Worm (Caenorhabditis elegans) whole organism, mixed stage, embryonic: ENCODE measurements around the gene bca-1.

Experiments used
- M03D4.4 ChIP-seq: sonication (generic microtip); optimal IDR thresholded peaks from 2 replicates; lab custom pipeline; 2017; ENCODE audit warnings: mild to moderate bottlenecking, missing genetic modification characterization, missing compliant biosample characterization
- bed-3 ChIP-seq: fragments of 200-800 bp; sonication (Bioruptor generic); optimal IDR thresholded peaks from 3 replicates; lab custom pipeline; 2018; ENCODE audit warnings: mild to moderate bottlenecking, missing genetic modification characterization, moderate library complexity, missing compliant biosample characterization
- blmp-1 ChIP-seq: fragments of 150-350 bp; optimal IDR thresholded peaks from 2 replicates; lab custom pipeline; 2014; ENCODE audit warnings: missing biosample characterization, missing genetic modification characterization
- ceh-39 ChIP-seq: fragments of 150-350 bp; optimal IDR thresholded peaks from 2 replicates; lab custom pipeline; 2014; ENCODE audit warnings: missing biosample characterization, missing genetic modification characterization
- ceh-83 ChIP-seq: fragments of 200-800 bp; sonication (Bioruptor generic); optimal IDR thresholded peaks from 2 replicates; lab custom pipeline; 2018; ENCODE audit warnings: mild to moderate bottlenecking, missing genetic modification characterization, missing compliant biosample characterization
- ces-1 ChIP-seq: fragments of 150-350 bp; optimal IDR thresholded peaks from 2 replicates; lab custom pipeline; 2014; ENCODE audit warnings: missing biosample characterization, missing genetic modification reagents, missing genetic modification characterization
- cnd-1 ChIP-seq: fragments of 200-800 bp; sonication (Bioruptor generic); optimal IDR thresholded peaks from 2 replicates; lab custom pipeline; 2018; ENCODE audit warnings: mild to moderate bottlenecking, missing genetic modification characterization, missing compliant biosample characterization
- drap-1 ChIP-seq: fragments of 200-800 bp; sonication (Bioruptor generic); optimal IDR thresholded peaks from 3 replicates; lab custom pipeline; 2018; ENCODE audit warnings: mild to moderate bottlenecking, missing genetic modification characterization, missing compliant biosample characterization
- elt-1 ChIP-seq: sonication (generic microtip); optimal IDR thresholded peaks from 2 replicates; lab custom pipeline; 2017; ENCODE audit warnings: missing genetic modification characterization, mild to moderate bottlenecking, missing compliant biosample characterization, antibody characterized with exemption, moderate library complexity, borderline replicate concordance; ENCODE audit not compliant: insufficient read depth
- elt-3 ChIP-seq: fragments of 150-350 bp; optimal IDR thresholded peaks from 2 replicates; lab custom pipeline; 2014; ENCODE audit warnings: missing biosample characterization, missing genetic modification characterization
- flh-1 ChIP-seq: fragments of 200-800 bp; sonication (Bioruptor generic); optimal IDR thresholded peaks from 2 replicates; lab custom pipeline; 2018; ENCODE audit warnings: mild to moderate bottlenecking, missing genetic modification characterization, moderate library complexity, missing compliant biosample characterization
- hlh-1 ChIP-seq: fragments of 150-350 bp; optimal IDR thresholded peaks from 2 replicates; lab custom pipeline; 2014; ENCODE audit warnings: missing biosample characterization, missing genetic modification reagents, missing genetic modification characterization
- lin-13 ChIP-seq: fragments of 150-350 bp; optimal IDR thresholded peaks from 2 replicates; lab custom pipeline; 2014; ENCODE audit warnings: missing biosample characterization, missing genetic modification characterization
- lsy-2 ChIP-seq: fragments of 150-350 bp; optimal IDR thresholded peaks from 2 replicates; lab custom pipeline; 2014; ENCODE audit warnings: missing biosample characterization, missing genetic modification characterization
- mab-5 ChIP-seq: fragments of 150-350 bp; optimal IDR thresholded peaks from 2 replicates; lab custom pipeline; 2014; ENCODE audit warnings: missing biosample characterization, missing genetic modification characterization
- mep-1 ChIP-seq: fragments of 150-350 bp; optimal IDR thresholded peaks from 2 replicates; lab custom pipeline; 2017; ENCODE audit warnings: missing biosample characterization, missing genetic modification reagents, missing genetic modification characterization, inconsistent platforms
- mls-2 ChIP-seq: sonication (generic microtip); optimal IDR thresholded peaks from 2 replicates; lab custom pipeline; 2016; ENCODE audit warnings: mild to moderate bottlenecking, missing genetic modification characterization, moderate library complexity, missing compliant biosample characterization
- nhr-12 ChIP-seq: fragments of 150-350 bp; optimal IDR thresholded peaks from 2 replicates; lab custom pipeline; 2014; ENCODE audit warnings: missing biosample characterization, missing genetic modification characterization
- nhr-2 ChIP-seq: fragments of 150-350 bp; optimal IDR thresholded peaks from 2 replicates; lab custom pipeline; 2014; ENCODE audit warnings: missing biosample characterization, missing genetic modification characterization
- nhr-237 ChIP-seq: fragments of 150-350 bp; optimal IDR thresholded peaks from 2 replicates; lab custom pipeline; 2014; ENCODE audit warnings: missing biosample characterization, missing genetic modification characterization
- nhr-28 ChIP-seq: fragments of 150-350 bp; optimal IDR thresholded peaks from 2 replicates; lab custom pipeline; 2014; ENCODE audit warnings: missing biosample characterization, missing genetic modification characterization
- nhr-76 ChIP-seq: sonication (generic microtip); optimal IDR thresholded peaks from 2 replicates; lab custom pipeline; 2017; ENCODE audit warnings: missing biosample characterization, missing genetic modification characterization
- pha-4 ChIP-seq: fragments of 150-350 bp; optimal IDR thresholded peaks from 2 replicates; lab custom pipeline; 2018; ENCODE audit warnings: missing biosample characterization, missing genetic modification reagents, missing genetic modification characterization
- sem-2 ChIP-seq: fragments of 200-800 bp; sonication (Bioruptor generic); optimal IDR thresholded peaks from 2 replicates; lab custom pipeline; 2018; ENCODE audit warnings: mild to moderate bottlenecking, missing genetic modification characterization, missing compliant biosample characterization
- sptf-1 ChIP-seq: sonication (generic microtip); optimal IDR thresholded peaks from 2 replicates; lab custom pipeline; 2017; ENCODE audit warnings: mild to moderate bottlenecking, missing genetic modification characterization, moderate library complexity, missing compliant biosample characterization
- tbx-8 ChIP-seq: fragments of 200-800 bp; sonication (Bioruptor generic); optimal IDR thresholded peaks from 2 replicates; lab custom pipeline; 2018; ENCODE audit warnings: mild to moderate bottlenecking, missing genetic modification characterization, moderate library complexity, missing compliant biosample characterization
- unc-120 ChIP-seq: sonication (generic microtip); optimal IDR thresholded peaks from 2 replicates; lab custom pipeline; 2017; ENCODE audit warnings: missing genetic modification characterization, missing compliant biosample characterization; ENCODE audit not compliant: poor library complexity, severe bottlenecking
- unc-62 ChIP-seq: fragments of 150-350 bp; optimal IDR thresholded peaks from 2 replicates; lab custom pipeline; 2014; ENCODE audit warnings: missing biosample characterization, missing genetic modification reagents, missing genetic modification characterization
- ztf-11 ChIP-seq: fragments of 150-350 bp; optimal IDR thresholded peaks from 2 replicates; lab custom pipeline; 2014; ENCODE audit warnings: missing biosample characterization, missing genetic modification characterization

The bca-1 gene

DNA sequence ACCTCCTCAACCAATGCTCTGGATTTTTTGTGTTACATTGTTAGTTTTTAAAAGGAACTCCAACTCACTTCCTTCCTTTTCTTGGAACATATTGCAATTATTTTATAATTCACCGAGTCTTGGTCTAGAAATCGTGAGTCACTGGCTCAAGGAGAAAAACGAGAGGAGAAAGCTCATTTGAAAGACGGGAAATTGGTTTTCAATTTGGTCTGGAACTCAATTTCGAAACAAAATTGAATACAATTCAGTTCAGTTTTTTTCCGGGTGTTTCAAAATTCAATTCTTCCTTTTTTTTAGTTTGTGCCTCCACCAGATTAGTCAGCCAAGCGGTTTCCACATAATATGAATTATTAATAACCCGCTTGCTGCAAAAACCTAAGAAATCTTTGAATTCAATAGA lies 43.3 kb upstream of the bca-1 start:
- TF ChIP-seq ces-1 (GFP tag; lab: Kevin White, UChicago) (peak; percentile 57), cnd-1 (tag; lab: Kevin White, UChicago) (no peak), tbx-8 (no peak), sem-2 (GFP tag; lab: Kevin White, UChicago) (no peak), lsy-2 (no peak)
- TF ChIP-seq, all 35 proteins: peak for 1

ce11 chrX:6247013-6247412 lies 42.5 kb upstream of the bca-1 start:
- TF ChIP-seq sptf-1 (tag; lab: Kevin White, UChicago): no peak
- no peak for TF ChIP-seq lsy-2
- TF ChIP-seq nhr-12 (tag; lab: Kevin White, UChicago): no peak
- TF ChIP-seq elt-1 (tag; lab: Kevin White, UChicago): no peak
- TF ChIP-seq elt-3 (tag; lab: Kevin White, UChicago): no peak
- no peak for TF ChIP-seq ceh-83 (GFP tag; lab: Kevin White, UChicago)
- TF ChIP-seq drap-1 (GFP tag; lab: Kevin White, UChicago): no peak
- no peak for TF ChIP-seq lin-13 (tag; lab: Kevin White, UChicago)
- TF ChIP-seq mls-2 (tag; lab: Kevin White, UChicago): no peak
- TF ChIP-seq mab-5 (tag; lab: Kevin White, UChicago): no peak
- no peak for TF ChIP-seq M03D4.4 (tag; lab: Kevin White, UChicago)
- no peak for TF ChIP-seq cnd-1 (tag; lab: Kevin White, UChicago)
- TF ChIP-seq ceh-39: no peak
- TF ChIP-seq mep-1 (tag; lab: Kevin White, UChicago): no peak
- TF ChIP-seq pha-4: no peak
- no peak for TF ChIP-seq nhr-28 (tag; lab: Kevin White, UChicago)
- TF ChIP-seq nhr-76: no peak
- TF ChIP-seq, all 35 proteins: peak for 0

ce11 chrX:6245499-6245898 lies 41.0 kb upstream of the bca-1 start:
- TF ChIP-seq unc-120 (tag; lab: Kevin White, UChicago) (no peak), cnd-1 (tag; lab: Kevin White, UChicago) (no peak), nhr-28 (tag; lab: Kevin White, UChicago) (no peak), elt-1 (tag; lab: Kevin White, UChicago) (no peak), ces-1 (GFP tag; lab: Kevin White, UChicago) (no peak), unc-62 (GFP tag; lab: Kevin White, UChicago) (no peak), hlh-1 (tag; lab: Kevin White, UChicago) (no peak), bed-3 (GFP tag; lab: Kevin White, UChicago) (no peak), nhr-237 (no peak), lsy-2 (no peak), flh-1 (GFP tag; lab: Kevin White, UChicago) (no peak), blmp-1 (tag; lab: Kevin White, UChicago) (no peak), sem-2 (GFP tag; lab: Kevin White, UChicago) (no peak), nhr-2 (tag; lab: Kevin White, UChicago) (no peak), elt-3 (tag; lab: Kevin White, UChicago) (no peak), ceh-39 (no peak), ztf-11 (no peak)

DNA sequence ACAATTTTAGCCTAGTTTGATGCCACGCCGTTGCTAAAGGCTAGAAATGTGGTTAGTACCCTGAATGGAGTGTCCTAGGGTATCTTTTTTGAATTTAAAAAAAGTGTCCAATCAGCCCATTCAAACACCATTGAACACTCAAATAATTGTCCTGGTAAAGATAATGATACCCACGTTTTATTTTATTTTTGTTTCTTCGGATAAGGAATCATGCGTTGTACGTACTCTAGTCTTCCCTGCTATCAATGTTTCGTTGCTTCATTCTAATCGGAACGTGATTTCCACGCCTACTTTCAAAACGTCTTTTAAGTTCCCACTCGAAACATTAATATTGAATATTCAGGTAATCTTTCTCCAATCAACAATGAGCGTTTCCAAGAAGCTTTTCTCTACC lies 36.1 kb upstream of the bca-1 start, which contains the start of gene got-2.2:
TSS of gene got-2.2 (plus strand) at position 344 of the 394 bp plus-strand sequence.
- TF ChIP-seq ceh-39: no peak
- TF ChIP-seq unc-62 (GFP tag; lab: Kevin White, UChicago): no peak
- TF ChIP-seq tbx-8: no peak
- no peak for TF ChIP-seq unc-120 (tag; lab: Kevin White, UChicago)
- no peak for TF ChIP-seq sptf-1 (tag; lab: Kevin White, UChicago)
- TF ChIP-seq, all 35 proteins: peak for 0

- TF ChIP-seq nhr-2 (tag; lab: Kevin White, UChicago): peak; percentile 20
- TF ChIP-seq flh-1 (GFP tag; lab: Kevin White, UChicago): no peak
- peak; percentile 69 for TF ChIP-seq hlh-1 (tag; lab: Kevin White, UChicago)
Measured at ce11 chrX:6239927-6240639, 35.5 kb upstream of the bca-1 start.
